Fruit fly (Drosophila melanogaster) whole organism, embryonic: ENCODE data around the gene Tsr1.
A peak's percentile ranks its signal among the peaks of the same experiment; 100 is the strongest.

Experiments used
- CG10321 ChIP-seq: fragments of 200-800 bp; sonication (Bioruptor generic); IDR thresholded peaks from 2 replicates; pipeline ENCODE4 v1.3.6; 2022; ENCODE audit warnings: missing biosample characterization, missing genetic modification characterization
- CG13624 ChIP-seq: fragments of 200-800 bp; sonication (Bioruptor generic); optimal IDR thresholded peaks from 2 replicates; lab custom pipeline; 2016; ENCODE audit warnings: missing biosample characterization, missing genetic modification characterization
- CG15479 ChIP-seq: fragments of 200-800 bp; sonication (Bioruptor generic); optimal IDR thresholded peaks from 3 replicates; lab custom pipeline; 2019; ENCODE audit warnings: missing biosample characterization, mild to moderate bottlenecking, missing genetic modification characterization, moderate library complexity
- CG17359 ChIP-seq: fragments of 200-800 bp; sonication (Bioruptor generic); optimal IDR thresholded peaks from 3 replicates; lab custom pipeline; 2018; ENCODE audit warnings: missing biosample characterization, mild to moderate bottlenecking, missing genetic modification characterization, moderate library complexity
- CG1832 ChIP-seq: fragments of 200-800 bp; sonication (Bioruptor generic); optimal IDR thresholded peaks from 2 replicates; lab custom pipeline; 2017; ENCODE audit warnings: missing biosample characterization, mild to moderate bottlenecking, missing genetic modification characterization, inconsistent platforms
- CG3163 ChIP-seq: fragments of 200-800 bp; sonication (Bioruptor generic); optimal IDR thresholded peaks from 3 replicates; lab custom pipeline; 2016; ENCODE audit warnings: missing biosample characterization, missing genetic modification characterization
- CG34376 ChIP-seq: fragments of 200-800 bp; sonication (Bioruptor generic); optimal IDR thresholded peaks from 2 replicates; lab custom pipeline; 2018; ENCODE audit warnings: missing biosample characterization, mild to moderate bottlenecking, missing genetic modification characterization
- CG5953 ChIP-seq: fragments of 200-800 bp; sonication (Bioruptor generic); IDR thresholded peaks from 2 replicates; pipeline ENCODE4 v1.3.6; 2022; ENCODE audit warnings: missing biosample characterization, missing genetic modification characterization
- CG6791 ChIP-seq: fragments of 200-800 bp; sonication (Bioruptor generic); IDR thresholded peaks from 3 replicates; pipeline ENCODE4 v1.3.6; 2022; ENCODE audit warnings: missing biosample characterization, missing genetic modification characterization; ENCODE audit not compliant: partially characterized antibody
- D ChIP-seq, 2 experiments: fragments of 200-800 bp in 1 of 2; fragments of >200 bp in 1 of 2; sonication (Bioruptor generic) in 1 of 2; optimal IDR thresholded peaks; 2 replicates in 1 of 2; 3 replicates in 1 of 2; lab custom pipeline; 2017; ENCODE audit warnings: mild to moderate bottlenecking in 1 of 2, missing biosample characterization in 1 of 2, missing genetic modification characterization in 1 of 2, missing genetic modification reagents in 1 of 2
- Dbx ChIP-seq: fragments of 200-800 bp; sonication (Bioruptor generic); IDR thresholded peaks from 3 replicates; pipeline ENCODE4 v1.3.6; 2022; ENCODE audit warnings: missing biosample characterization, missing genetic modification characterization
- Deaf1 ChIP-seq: fragments of 200-800 bp; optimal IDR thresholded peaks from 3 replicates; lab custom pipeline; 2019; ENCODE audit warnings: missing biosample characterization, mild to moderate bottlenecking, missing genetic modification characterization, moderate library complexity
- Dll ChIP-seq: fragments of 200-800 bp; sonication (Bioruptor generic); IDR thresholded peaks from 4 replicates; pipeline ENCODE4 v1.3.6; 2022; ENCODE audit warnings: missing biosample characterization, missing genetic modification characterization; ENCODE audit not compliant: partially characterized antibody
- H15 ChIP-seq: fragments of 200-800 bp; sonication (Bioruptor generic); IDR thresholded peaks from 3 replicates; pipeline ENCODE4 v1.3.6; 2022; ENCODE audit warnings: missing biosample characterization, missing genetic modification characterization
- HLH54F ChIP-seq: fragments of 200-800 bp; sonication (Bioruptor generic); optimal IDR thresholded peaks from 3 replicates; lab custom pipeline; 2016; ENCODE audit warnings: missing biosample characterization, missing genetic modification characterization
- Hey ChIP-seq: fragments of 200-800 bp; sonication (Bioruptor generic); optimal IDR thresholded peaks from 3 replicates; lab custom pipeline; 2018; ENCODE audit warnings: missing biosample characterization, mild to moderate bottlenecking, missing genetic modification characterization
- Kr ChIP-seq: fragments of 200-800 bp; sonication (Bioruptor generic); optimal IDR thresholded peaks from 2 replicates; lab custom pipeline; 2017; ENCODE audit warnings: missing biosample characterization, mild to moderate bottlenecking, missing genetic modification characterization
- Nf-YA ChIP-seq: fragments of 200-800 bp; sonication (Bioruptor generic); IDR thresholded peaks from 2 replicates; pipeline ENCODE4 v1.3.6; 2022; ENCODE audit warnings: missing biosample characterization, missing genetic modification characterization
- Opbp ChIP-seq: fragments of 200-800 bp; sonication (Bioruptor generic); IDR thresholded peaks from 3 replicates; pipeline ENCODE4 v1.3.6; 2022; ENCODE audit warnings: missing biosample characterization, missing genetic modification characterization; ENCODE audit not compliant: partially characterized antibody
- Spps ChIP-seq: fragments of 200-800 bp; sonication (Bioruptor generic); optimal IDR thresholded peaks from 2 replicates; lab custom pipeline; 2018; ENCODE audit warnings: missing biosample characterization, mild to moderate bottlenecking, missing genetic modification characterization
- Trl ChIP-seq, 3 experiments: fragments of >200 bp in 2 of 3; fragments of 200-800 bp in 1 of 3; sonication (Bioruptor generic) in 1 of 3; optimal IDR thresholded peaks; 2 replicates in 1 of 3; 3 replicates in 2 of 3; lab custom pipeline; 2016 to 2017; ENCODE audit warnings: missing biosample characterization in 1 of 3, missing genetic modification characterization in 1 of 3
- YL-1 ChIP-seq: fragments of 200-800 bp; sonication (Bioruptor generic); optimal IDR thresholded peaks from 3 replicates; lab custom pipeline; 2017; ENCODE audit warnings: missing biosample characterization, mild to moderate bottlenecking, missing genetic modification characterization
- cg ChIP-seq: fragments of 200-800 bp; sonication (Bioruptor generic); optimal IDR thresholded peaks from 3 replicates; lab custom pipeline; 2019; ENCODE audit warnings: missing biosample characterization, mild to moderate bottlenecking, missing genetic modification characterization, moderate library complexity
- chinmo ChIP-seq: fragments of 200-800 bp; sonication (Bioruptor generic); IDR thresholded peaks from 4 replicates; pipeline ENCODE4 v1.3.6; 2022; ENCODE audit warnings: missing biosample characterization, missing genetic modification characterization; ENCODE audit not compliant: partially characterized antibody
- croc ChIP-seq: fragments of 200-800 bp; sonication (Bioruptor generic); conservative IDR thresholded peaks from 3 replicates; pipeline ENCODE4 v1.3.6; 2022; ENCODE audit warnings: missing biosample characterization, missing genetic modification characterization
- dm ChIP-seq: fragments of 200-800 bp; sonication (Bioruptor generic); optimal IDR thresholded peaks from 3 replicates; lab custom pipeline; 2016; ENCODE audit warnings: missing biosample characterization, missing genetic modification characterization
- dysf ChIP-seq: fragments of 200-800 bp; sonication (Bioruptor generic); IDR thresholded peaks from 3 replicates; pipeline ENCODE4 v1.3.6; 2022; ENCODE audit warnings: missing biosample characterization, missing genetic modification characterization
- gce ChIP-seq: fragments of 200-800 bp; sonication (Bioruptor generic); IDR thresholded peaks from 3 replicates; pipeline ENCODE4 v1.3.6; 2022; ENCODE audit warnings: missing biosample characterization, missing genetic modification characterization
- hth ChIP-seq: fragments of >200 bp; optimal IDR thresholded peaks from 2 replicates; lab custom pipeline; 2017; ENCODE audit warnings: inconsistent platforms
- kni ChIP-seq: fragments of 200-800 bp; sonication (Bioruptor generic); optimal IDR thresholded peaks from 3 replicates; lab custom pipeline; 2017; ENCODE audit warnings: mild to moderate bottlenecking, missing biosample characterization, missing genetic modification reagents, missing genetic modification characterization
- knrl ChIP-seq: fragments of 200-800 bp; sonication (Bioruptor generic); IDR thresholded peaks from 3 replicates; pipeline ENCODE4 v1.3.6; 2022; ENCODE audit warnings: missing biosample characterization, missing genetic modification characterization; ENCODE audit not compliant: partially characterized antibody
- lov ChIP-seq, 2 experiments: fragments of 200-800 bp in 1 of 2; fragments of >200 bp in 1 of 2; sonication (Bioruptor generic) in 1 of 2; IDR thresholded peaks in 1 of 2; optimal IDR thresholded peaks in 1 of 2; 2 replicates in 1 of 2; 3 replicates in 1 of 2; pipeline versions ENCODE4 v1.3.6 to Lab custom; 2017 to 2022; ENCODE audit warnings: missing biosample characterization in 1 of 2, missing genetic modification characterization in 1 of 2
- nerfin-1 ChIP-seq: fragments of 200-800 bp; sonication (Bioruptor generic); optimal IDR thresholded peaks from 3 replicates; lab custom pipeline; 2019; ENCODE audit warnings: missing biosample characterization, mild to moderate bottlenecking, missing genetic modification characterization, moderate library complexity
- nom ChIP-seq: fragments of 200-800 bp; sonication (Bioruptor generic); optimal IDR thresholded peaks from 2 replicates; lab custom pipeline; 2017; ENCODE audit warnings: missing biosample characterization, missing genetic modification characterization, mild to moderate bottlenecking, moderate library complexity, missing genetic modification reagents
- pfk ChIP-seq: fragments of 200-800 bp; sonication (Bioruptor generic); optimal IDR thresholded peaks from 2 replicates; lab custom pipeline; 2018; ENCODE audit warnings: missing biosample characterization, mild to moderate bottlenecking, missing genetic modification characterization, moderate library complexity
- phol ChIP-seq: fragments of 200-800 bp; sonication (Bioruptor generic); optimal IDR thresholded peaks from 3 replicates; lab custom pipeline; 2018; ENCODE audit warnings: missing biosample characterization, mild to moderate bottlenecking, missing genetic modification characterization, moderate library complexity
- pros ChIP-seq: fragments of 200-800 bp; sonication (Bioruptor generic); optimal IDR thresholded peaks from 3 replicates; lab custom pipeline; 2019; ENCODE audit warnings: missing biosample characterization, mild to moderate bottlenecking, missing genetic modification characterization, moderate library complexity
- tll ChIP-seq, 2 experiments: fragments of 200-800 bp in 1 of 2; fragments of >200 bp in 1 of 2; sonication (Bioruptor generic) in 1 of 2; optimal IDR thresholded peaks; 2 replicates each; lab custom pipeline; 2017 to 2019; ENCODE audit warnings: missing biosample characterization in 2 of 2, missing genetic modification characterization in 2 of 2, mild to moderate bottlenecking in 1 of 2, moderate library complexity in 1 of 2
- ttk ChIP-seq: fragments of 200-800 bp; sonication (Bioruptor generic); IDR thresholded peaks from 2 replicates; pipeline ENCODE4 v2.1.2; 2022; ENCODE audit warnings: missing biosample characterization, missing genetic modification characterization
- twi ChIP-seq: fragments of 200-800 bp; optimal IDR thresholded peaks from 2 replicates; lab custom pipeline; 2019; ENCODE audit warnings: missing biosample characterization, mild to moderate bottlenecking, missing genetic modification characterization, moderate library complexity
- wek ChIP-seq: fragments of 200-800 bp; sonication (Bioruptor generic); optimal IDR thresholded peaks from 3 replicates; lab custom pipeline; 2018; ENCODE audit warnings: missing biosample characterization, mild to moderate bottlenecking, missing genetic modification characterization, moderate library complexity

Tsr1 gene

dm6 chr3L:21343254-21344083, 8.5 kb downstream of the Tsr1 start, which contains the start of the genes Tbc1d8-9 and CG32436 (continued):
- TF ChIP-seq Nf-YA (GFP tag; lab: Robert Waterston, UW), result no peak
- TF ChIP-seq, all 482 proteins: peak for 63

dm6 chr3L:21346463-21347196, 11.6 kb downstream of the Tsr1 start:
- TF ChIP-seq nom (GFP tag; lab: Kevin White, UChicago) (peak; percentile 34), Dll (GFP tag; lab: Robert Waterston, UW) (0 out of 4 replicates have a peak, but pooled peaks have one; percentile 13), hth (lab: Kevin White, UChicago) (no peak), pros (GFP tag; lab: Kevin White, UChicago) (peak; percentile 84), knrl (GFP tag; lab: Robert Waterston, UW) (no peak), gce (0 out of 3 replicates have a peak, but pooled peaks have one; percentile 32), CG17359 (tag; lab: Kevin White, UChicago) (no peak), CG34376 (GFP tag; lab: Kevin White, UChicago) (peak; percentile 30), wek (GFP tag; lab: Kevin White, UChicago) (no peak), dysf (GFP tag; lab: Robert Waterston, UW) (peak; percentile 34; the same call in 1 of the 3 replicates), D (optimal IDR thresholded peaks at IDR 0.05; lab: Kevin White, UChicago) (no peak), D (GFP tag; optimal IDR thresholded peaks at IDR 0.05; lab: Kevin White, UChicago) (no peak), croc (no peak), cg (GFP tag; lab: Kevin White, UChicago) (peak; percentile 64), CG1832 (GFP tag; lab: Kevin White, UChicago) (peak; percentile 67), Kr (peak; percentile 81), CG5953 (GFP tag; lab: Robert Waterston, UW) (no peak), H15 (GFP tag; lab: Robert Waterston, UW) (no peak), CG15479 (peak; percentile 83), CG3163 (peak; percentile 15), chinmo (GFP tag; lab: Robert Waterston, UW) (peak; percentile 53; the same call in 1 of the 4 replicates), ttk (GFP tag; lab: Robert Waterston, UW) (0 out of 2 replicates have a peak, but pooled peaks have one; percentile 24), HLH54F (GFP tag; lab: Kevin White, UChicago) (no peak), Hey (tag; lab: Kevin White, UChicago) (peak; percentile 79), Dbx (GFP tag; lab: Robert Waterston, UW) (no peak), nerfin-1 (tag; lab: Kevin White, UChicago) (peak; percentile 44), Spps (no peak), CG13624 (GFP tag; lab: Kevin White, UChicago) (peak; percentile 62), Opbp (0 out of 3 replicates have a peak, but pooled peaks have one; percentile 30), tll (GFP tag; optimal IDR thresholded peaks at IDR 0.05; lab: Kevin White, UChicago) (peak in 1 of 2 experiments; percentile 81), kni (GFP tag; lab: Kevin White, UChicago) (peak; percentile 24), twi (tag; lab: Kevin White, UChicago) (peak; percentile 81), YL-1 (GFP tag; lab: Kevin White, UChicago) (peak; percentile 24), phol (no peak), CG6791 (GFP tag; lab: Robert Waterston, UW) (peak; percentile 58; the same call in 1 of the 3 replicates), dm (GFP tag; lab: Kevin White, UChicago) (peak; percentile 3), Trl (optimal IDR thresholded peaks at IDR 0.05; lab: Kevin White, UChicago) (peak; percentile 37 to 62), Trl (GFP tag; optimal IDR thresholded peaks at IDR 0.05; lab: Kevin White, UChicago) (no peak), pfk (peak; percentile 19), CG10321 (GFP tag; lab: Robert Waterston, UW) (peak; percentile 84), lov (optimal IDR thresholded peaks at IDR 0.05; lab: Kevin White, UChicago) (no peak), lov (GFP tag; IDR thresholded peaks at IDR 0.05; lab: Robert Waterston, UW) (0 out of 3 replicates have a peak, but pooled peaks have one; percentile 49), Deaf1 (tag; lab: Kevin White, UChicago) (peak; percentile 73)
